Fruit fly (Drosophila melanogaster): ENCODE results near the gene JhI-21.

JhI-21 gene

dm6 chr2L:12055837-12056388 lies at the start of gene JhI-21, which contains the start of the genes RpL7-like and CG34164:
Gene JhI-21 (minus strand): TSS chr2L:12056042.
Gene RpL7-like (plus strand): TSS chr2L:12056326.
Gene CG34164 (plus strand): TSS chr2L:12056348.
- TF ChIP-seq CG13296 (GFP tag; optimal IDR thresholded peaks at IDR 0.05) (no peak), Doc3 (GFP tag; IDR thresholded peaks at IDR 0.05; ENCODE audit: partially characterized antibody) (0 out of 3 replicates have a peak, but pooled peaks have one; percentile 53), Blimp-1 (GFP tag; optimal IDR thresholded peaks at IDR 0.05) (no peak), Rfx (GFP tag; IDR thresholded peaks at IDR 0.05) (no peak), caup (GFP tag; optimal IDR thresholded peaks at IDR 0.05; ENCODE audit: severe bottlenecking) (no peak), ssp (GFP tag; IDR thresholded peaks at IDR 0.05) (no peak), CG11504 (tag; optimal IDR thresholded peaks at IDR 0.05) (no peak), nerfin-1 (tag; optimal IDR thresholded peaks at IDR 0.05) (peak; percentile 98), CG4328 (GFP tag; optimal IDR thresholded peaks at IDR 0.05) (no peak), Dref (GFP tag; IDR thresholded peaks at IDR 0.05) (peak; percentile 93), CG15601 (tag; optimal IDR thresholded peaks at IDR 0.05) (no peak), cwo (GFP tag; optimal IDR thresholded peaks at IDR 0.05) (peak; percentile 71), toy (GFP tag; IDR thresholded peaks at IDR 0.05) (no peak), sc (optimal IDR thresholded peaks at IDR 0.05) (no peak), sc (GFP tag; optimal IDR thresholded peaks at IDR 0.05) (no peak), CG9215 (GFP tag; IDR thresholded peaks at IDR 0.05) (no peak), Chrac-16 (GFP tag; optimal IDR thresholded peaks at IDR 0.05) (no peak), Mrtf (GFP tag; IDR thresholded peaks at IDR 0.05) (no peak), CG4854 (GFP tag; optimal IDR thresholded peaks at IDR 0.05) (no peak), Hey (tag; optimal IDR thresholded peaks at IDR 0.05) (no peak), CG11695 (GFP tag; IDR thresholded peaks at IDR 0.05) (no peak), CG7271 (tag; optimal IDR thresholded peaks at IDR 0.05) (no peak), pita (GFP tag; optimal IDR thresholded peaks at IDR 0.05) (no peak), gro (GFP tag; optimal IDR thresholded peaks at IDR 0.05) (peak; percentile 44), CG12155 (GFP tag; optimal IDR thresholded peaks at IDR 0.05) (no peak), Mes4 (GFP tag; optimal IDR thresholded peaks at IDR 0.05) (no peak), CG7556 (GFP tag; optimal IDR thresholded peaks at IDR 0.05) (no peak), schlank (tag; optimal IDR thresholded peaks at IDR 0.05) (no peak), pros (GFP tag; optimal IDR thresholded peaks at IDR 0.05) (no peak), fru (optimal IDR thresholded peaks at IDR 0.05) (no peak), Dfd (GFP tag; optimal IDR thresholded peaks at IDR 0.05) (no peak), Sox102F (GFP tag; optimal IDR thresholded peaks at IDR 0.05) (no peak), ems (GFP tag; optimal IDR thresholded peaks at IDR 0.05) (no peak), CG14050 (GFP tag; IDR thresholded peaks at IDR 0.05) (no peak), CG8388 (GFP tag; optimal IDR thresholded peaks at IDR 0.05) (no peak), Ssrp (tag; optimal IDR thresholded peaks at IDR 0.05) (no peak), CG12071 (GFP tag; optimal IDR thresholded peaks at IDR 0.05) (no peak), Lpt (GFP tag; optimal IDR thresholded peaks at IDR 0.05) (no peak), Tbp (GFP tag; optimal IDR thresholded peaks at IDR 0.05) (no peak), CG6791 (GFP tag; IDR thresholded peaks at IDR 0.05; ENCODE audit: partially characterized antibody) (peak; percentile 61), luna (GFP tag; optimal IDR thresholded peaks at IDR 0.05) (no peak), CG17912 (GFP tag; optimal IDR thresholded peaks at IDR 0.05) (no peak), dimm (GFP tag; IDR thresholded peaks at IDR 0.05) (no peak), Dbx (GFP tag; IDR thresholded peaks at IDR 0.05) (no peak), CG1603 (tag; optimal IDR thresholded peaks at IDR 0.05) (no peak), CG12659 (GFP tag; optimal IDR thresholded peaks at IDR 0.05) (peak; percentile 2), CG9932 (GFP tag; IDR thresholded peaks at IDR 0.05) (no peak), onecut (GFP tag; IDR thresholded peaks at IDR 0.05) (no peak), CG7839 (tag; optimal IDR thresholded peaks at IDR 0.05) (no peak), CG11085 (GFP tag; IDR thresholded peaks at IDR 0.05) (no peak), jing (GFP tag; optimal IDR thresholded peaks at IDR 0.05) (no peak), Vsx1 (GFP tag; optimal IDR thresholded peaks at IDR 0.05) (no peak)
